Fruit fly (Drosophila melanogaster) whole organism, embryonic: ENCODE measurements around the gene Nprl3.

ENCODE experiments used
- CG11085 ChIP-seq: fragments of 200-800 bp; sonication (Bioruptor generic); IDR thresholded peaks from 2 replicates; pipeline ENCODE4 v1.3.6; 2022; ENCODE audit warnings: missing biosample characterization, missing genetic modification characterization
- CG11456 ChIP-seq: fragments of 200-800 bp; sonication (Bioruptor generic); IDR thresholded peaks from 3 replicates; pipeline ENCODE4 v1.3.6; 2022; ENCODE audit warnings: missing biosample characterization, missing genetic modification characterization
- CG11723 ChIP-seq: fragments of 200-800 bp; sonication (Bioruptor generic); optimal IDR thresholded peaks from 2 replicates; lab custom pipeline; 2017; ENCODE audit warnings: missing biosample characterization, mild to moderate bottlenecking, missing genetic modification characterization
- CG13296 ChIP-seq: fragments of 200-800 bp; sonication (Bioruptor generic); optimal IDR thresholded peaks from 3 replicates; lab custom pipeline; 2018; ENCODE audit warnings: missing biosample characterization, mild to moderate bottlenecking, missing genetic modification characterization
- CG13624 ChIP-seq: fragments of 200-800 bp; sonication (Bioruptor generic); optimal IDR thresholded peaks from 2 replicates; lab custom pipeline; 2016; ENCODE audit warnings: missing biosample characterization, missing genetic modification characterization
- CG14860 ChIP-seq: fragments of 200-800 bp; sonication (Bioruptor generic); IDR thresholded peaks from 3 replicates; pipeline ENCODE4 v1.3.6; 2022; ENCODE audit warnings: missing biosample characterization, missing genetic modification characterization; ENCODE audit not compliant: partially characterized antibody
- CG15514 ChIP-seq: fragments of 200-800 bp; sonication (Bioruptor generic); optimal IDR thresholded peaks from 3 replicates; lab custom pipeline; 2017; ENCODE audit warnings: missing biosample characterization, missing genetic modification characterization, mild to moderate bottlenecking, moderate library complexity, missing genetic modification reagents
- CG18764 ChIP-seq: fragments of 200-800 bp; sonication (Bioruptor generic); optimal IDR thresholded peaks from 3 replicates; lab custom pipeline; 2016; ENCODE audit warnings: missing biosample characterization, missing genetic modification characterization
- CG2120 ChIP-seq: fragments of 200-800 bp; sonication (Bioruptor generic); optimal IDR thresholded peaks from 3 replicates; lab custom pipeline; 2016; ENCODE audit warnings: missing biosample characterization, missing genetic modification characterization
- CG2199 ChIP-seq: fragments of 200-800 bp; sonication (Bioruptor generic); IDR thresholded peaks from 3 replicates; pipeline ENCODE4 v1.3.6; 2022; ENCODE audit warnings: missing biosample characterization, missing genetic modification characterization
- CG30403 ChIP-seq: fragments of 200-800 bp; sonication (Bioruptor generic); optimal IDR thresholded peaks from 3 replicates; lab custom pipeline; 2016; ENCODE audit warnings: missing biosample characterization, missing genetic modification characterization
- CG31388 ChIP-seq: fragments of 200-800 bp; sonication (Bioruptor generic); optimal IDR thresholded peaks from 2 replicates; lab custom pipeline; 2016; ENCODE audit warnings: missing biosample characterization, missing genetic modification characterization
- CG3163 ChIP-seq: fragments of 200-800 bp; sonication (Bioruptor generic); optimal IDR thresholded peaks from 3 replicates; lab custom pipeline; 2016; ENCODE audit warnings: missing biosample characterization, missing genetic modification characterization
- CG32767 ChIP-seq: fragments of 200-800 bp; sonication (Bioruptor generic); IDR thresholded peaks from 2 replicates; pipeline ENCODE4 v1.3.6; 2022; ENCODE audit warnings: missing biosample characterization, missing genetic modification characterization
- CG33557 ChIP-seq: fragments of 200-800 bp; sonication (Bioruptor generic); optimal IDR thresholded peaks from 2 replicates; lab custom pipeline; 2019; ENCODE audit warnings: missing biosample characterization, mild to moderate bottlenecking, missing genetic modification characterization, moderate library complexity
- CG3726 ChIP-seq: fragments of 200-800 bp; sonication (Bioruptor generic); IDR thresholded peaks from 3 replicates; pipeline ENCODE4, ENCODE4 v1.3.6; 2022; ENCODE audit warnings: missing biosample characterization, missing genetic modification characterization
- CG4424 ChIP-seq: fragments of 200-800 bp; sonication (Bioruptor generic); optimal IDR thresholded peaks from 3 replicates; lab custom pipeline; 2016; ENCODE audit warnings: missing biosample characterization, missing genetic modification characterization
- CG5180 ChIP-seq: fragments of 200-800 bp; sonication (Bioruptor generic); optimal IDR thresholded peaks from 3 replicates; lab custom pipeline; 2017; ENCODE audit warnings: missing biosample characterization, missing genetic modification characterization, mild to moderate bottlenecking, moderate library complexity, missing genetic modification reagents
- CG7556 ChIP-seq: fragments of 200-800 bp; sonication (Bioruptor generic); optimal IDR thresholded peaks from 2 replicates; lab custom pipeline; 2017; ENCODE audit warnings: missing biosample characterization, mild to moderate bottlenecking, missing genetic modification characterization
- CG9817 ChIP-seq: fragments of 200-800 bp; sonication (Bioruptor generic); optimal IDR thresholded peaks from 2 replicates; lab custom pipeline; 2018; ENCODE audit warnings: missing biosample characterization, mild to moderate bottlenecking, missing genetic modification characterization, moderate library complexity
- Fer1 ChIP-seq: fragments of 200-800 bp; sonication (Bioruptor generic); optimal IDR thresholded peaks from 2 replicates; lab custom pipeline; 2017; ENCODE audit warnings: missing biosample characterization, mild to moderate bottlenecking, missing genetic modification characterization
- Gug ChIP-seq: fragments of 200-800 bp; sonication (Bioruptor generic); IDR thresholded peaks from 4 replicates; pipeline ENCODE4 v1.3.6; 2022; ENCODE audit warnings: missing biosample characterization, missing genetic modification characterization
- HLH4C ChIP-seq: fragments of 200-800 bp; sonication (Bioruptor generic); IDR thresholded peaks from 3 replicates; pipeline ENCODE4 v1.3.6; 2022; ENCODE audit warnings: missing biosample characterization, missing genetic modification characterization; ENCODE audit not compliant: partially characterized antibody
- Lim3 ChIP-seq: fragments of 200-800 bp; sonication (Bioruptor generic); IDR thresholded peaks from 2 replicates; pipeline ENCODE4 v1.3.6; 2022; ENCODE audit warnings: missing biosample characterization, missing genetic modification characterization
- Neu2 ChIP-seq: fragments of 200-800 bp; sonication (Bioruptor generic); optimal IDR thresholded peaks from 3 replicates; lab custom pipeline; 2016; ENCODE audit warnings: missing biosample characterization, missing genetic modification characterization, borderline replicate concordance
- Oli ChIP-seq: fragments of 200-800 bp; sonication (Bioruptor generic); optimal IDR thresholded peaks from 2 replicates; lab custom pipeline; 2018; ENCODE audit warnings: missing biosample characterization, mild to moderate bottlenecking, missing genetic modification characterization, moderate library complexity
- Side ChIP-seq: fragments of 200-800 bp; sonication (Bioruptor generic); optimal IDR thresholded peaks from 2 replicates; lab custom pipeline; 2016; ENCODE audit warnings: missing biosample characterization, missing genetic modification characterization
- Xrp1 ChIP-seq: fragments of 200-800 bp; sonication (Bioruptor generic); IDR thresholded peaks from 2 replicates; pipeline ENCODE4 v1.3.6; 2022; ENCODE audit warnings: missing biosample characterization, missing genetic modification characterization
- YL-1 ChIP-seq: fragments of 200-800 bp; sonication (Bioruptor generic); optimal IDR thresholded peaks from 3 replicates; lab custom pipeline; 2017; ENCODE audit warnings: missing biosample characterization, mild to moderate bottlenecking, missing genetic modification characterization
- ac ChIP-seq: fragments of 200-800 bp; sonication (Bioruptor generic); optimal IDR thresholded peaks from 3 replicates; lab custom pipeline; 2017; ENCODE audit warnings: missing biosample characterization, mild to moderate bottlenecking, missing genetic modification characterization
- al ChIP-seq: fragments of 200-800 bp; sonication (Bioruptor generic); IDR thresholded peaks from 2 replicates; pipeline ENCODE4 v1.3.6; 2022; ENCODE audit warnings: missing biosample characterization, missing genetic modification characterization
- chif ChIP-seq, 2 experiments: fragments of 200-800 bp; sonication (Bioruptor generic); optimal IDR thresholded peaks; 3 replicates each; lab custom pipeline; 2016; ENCODE audit warnings: missing biosample characterization in 2 of 2, missing genetic modification characterization in 2 of 2
- cwo ChIP-seq: fragments of 200-800 bp; sonication (Bioruptor generic); optimal IDR thresholded peaks from 3 replicates; lab custom pipeline; 2017; ENCODE audit warnings: missing biosample characterization, missing genetic modification characterization, mild to moderate bottlenecking, moderate library complexity, missing genetic modification reagents
- hb ChIP-seq: fragments of 200-800 bp; sonication (Bioruptor generic); IDR thresholded peaks from 3 replicates; pipeline ENCODE4 v1.3.6; 2022; ENCODE audit warnings: missing biosample characterization, missing genetic modification characterization; ENCODE audit not compliant: partially characterized antibody
- jumu ChIP-seq: fragments of 200-800 bp; sonication (Bioruptor generic); optimal IDR thresholded peaks from 3 replicates; lab custom pipeline; 2016; ENCODE audit warnings: missing biosample characterization, missing genetic modification characterization
- ken ChIP-seq: fragments of 200-800 bp; sonication (Bioruptor generic); IDR thresholded peaks from 3 replicates; pipeline ENCODE4 v1.3.6; 2022; ENCODE audit warnings: missing biosample characterization, missing genetic modification characterization
- lab ChIP-seq: fragments of 200-800 bp; sonication (Bioruptor generic); optimal IDR thresholded peaks from 3 replicates; lab custom pipeline; 2017; ENCODE audit warnings: missing biosample characterization, missing genetic modification characterization, mild to moderate bottlenecking, moderate library complexity, missing genetic modification reagents
- lilli ChIP-seq: fragments of 200-800 bp; sonication (Bioruptor generic); optimal IDR thresholded peaks from 3 replicates; lab custom pipeline; 2016; ENCODE audit warnings: missing biosample characterization, missing genetic modification characterization
- nom ChIP-seq: fragments of 200-800 bp; sonication (Bioruptor generic); optimal IDR thresholded peaks from 2 replicates; lab custom pipeline; 2017; ENCODE audit warnings: missing biosample characterization, missing genetic modification characterization, mild to moderate bottlenecking, moderate library complexity, missing genetic modification reagents
- oc ChIP-seq: fragments of 200-800 bp; sonication (Bioruptor generic); optimal IDR thresholded peaks from 2 replicates; lab custom pipeline; 2018; ENCODE audit warnings: missing biosample characterization, mild to moderate bottlenecking, missing genetic modification characterization, moderate library complexity
- org-1 ChIP-seq: fragments of 200-800 bp; sonication (Bioruptor generic); optimal IDR thresholded peaks from 2 replicates; lab custom pipeline; 2017; ENCODE audit warnings: missing biosample characterization, missing genetic modification characterization
- otp ChIP-seq: fragments of 200-800 bp; sonication (Bioruptor generic); IDR thresholded peaks from 3 replicates; pipeline ENCODE4, ENCODE4 v1.3.6; 2022; ENCODE audit warnings: missing biosample characterization, missing genetic modification characterization
- pum ChIP-seq: fragments of 200-800 bp; sonication (Bioruptor generic); optimal IDR thresholded peaks from 2 replicates; lab custom pipeline; 2016; ENCODE audit warnings: missing biosample characterization, missing genetic modification characterization
- ranshi ChIP-seq: fragments of 200-800 bp; sonication (Bioruptor generic); IDR thresholded peaks from 2 replicates; pipeline ENCODE4 v1.3.6; 2022; ENCODE audit warnings: missing biosample characterization, missing genetic modification characterization
- tio ChIP-seq: fragments of 200-800 bp; sonication (Bioruptor generic); optimal IDR thresholded peaks from 2 replicates; lab custom pipeline; 2017; ENCODE audit warnings: missing biosample characterization, missing genetic modification characterization, inconsistent platforms
- unpg ChIP-seq: fragments of 200-800 bp; sonication (Bioruptor generic); optimal IDR thresholded peaks from 3 replicates; lab custom pipeline; 2018; ENCODE audit warnings: missing biosample characterization, mild to moderate bottlenecking, missing genetic modification characterization, moderate library complexity
- vnd ChIP-seq: fragments of 200-800 bp; sonication (Bioruptor generic); IDR thresholded peaks from 3 replicates; pipeline ENCODE4 v1.3.6; 2022; ENCODE audit warnings: missing biosample characterization, missing genetic modification characterization; ENCODE audit not compliant: partially characterized antibody
- z ChIP-seq: fragments of 200-800 bp; sonication (Bioruptor generic); IDR thresholded peaks from 3 replicates; pipeline ENCODE4 v1.3.6; 2022; ENCODE audit warnings: missing biosample characterization, missing genetic modification characterization
- zen2 ChIP-seq: fragments of 200-800 bp; sonication (Bioruptor generic); IDR thresholded peaks from 3 replicates; pipeline ENCODE4 v1.3.6; 2022; ENCODE audit warnings: missing biosample characterization, missing genetic modification characterization; ENCODE audit not compliant: partially characterized antibody

Gene Nprl3

DNA sequence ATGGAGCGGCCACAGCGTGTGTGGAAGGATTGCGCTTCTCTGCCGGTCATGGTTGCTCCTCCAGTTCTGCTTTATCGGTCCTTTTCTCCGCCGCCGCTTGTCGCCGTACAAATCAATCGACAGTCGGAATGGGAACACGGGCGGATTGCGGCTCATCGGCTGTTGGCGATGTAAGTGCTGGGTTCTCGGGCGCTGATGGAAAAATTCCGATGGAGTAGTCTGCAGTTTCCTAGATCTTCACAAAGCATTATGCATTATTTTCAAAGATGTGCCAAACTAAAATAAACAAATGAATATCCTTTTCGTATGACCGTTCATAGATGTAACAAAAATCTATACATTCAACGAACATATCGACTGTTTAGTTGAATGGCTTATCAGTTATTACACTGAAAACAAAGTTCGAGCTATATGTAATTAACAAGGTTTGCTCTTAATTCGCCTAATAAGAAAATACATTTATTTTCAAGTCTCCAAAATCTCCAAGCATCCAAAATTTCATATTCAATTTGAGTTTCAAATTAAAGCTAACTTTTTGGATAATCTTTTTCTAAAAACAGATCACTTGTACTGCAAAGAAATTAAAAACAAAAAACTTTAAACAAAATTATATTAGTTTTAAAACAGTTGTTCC lies 48.1 kb upstream of the Nprl3 start, which contains the start of gene Neurl4 (continued):
- TF ChIP-seq ac (no peak), tio (GFP tag; lab: Kevin White, UChicago) (no peak), Xrp1 (GFP tag; lab: Robert Waterston, UW) (no peak), CG2199 (GFP tag; lab: Robert Waterston, UW) (no peak), unpg (GFP tag; lab: Kevin White, UChicago) (no peak), CG15514 (GFP tag; lab: Kevin White, UChicago) (no peak), CG11723 (GFP tag; lab: Kevin White, UChicago) (no peak), CG18764 (no peak), Gug (GFP tag; lab: Robert Waterston, UW) (peak; percentile 46; the same call in 1 of the 4 replicates), CG7556 (GFP tag; lab: Kevin White, UChicago) (peak; percentile 32), al (GFP tag; lab: Robert Waterston, UW) (no peak), HLH4C (GFP tag; lab: Robert Waterston, UW) (no peak), oc (tag; lab: Kevin White, UChicago) (no peak), ranshi (GFP tag; lab: Robert Waterston, UW) (peak; percentile 62), z (GFP tag; lab: Robert Waterston, UW) (no peak), YL-1 (GFP tag; lab: Kevin White, UChicago) (peak; percentile 31), CG31388 (GFP tag; lab: Kevin White, UChicago) (no peak), nom (GFP tag; lab: Kevin White, UChicago) (no peak), CG9817 (tag; lab: Kevin White, UChicago) (peak; percentile 69), Fer1 (GFP tag; lab: Kevin White, UChicago) (no peak), vnd (GFP tag; lab: Robert Waterston, UW) (no peak), lilli (GFP tag; lab: Kevin White, UChicago) (peak; percentile 65), CG14860 (GFP tag; lab: Robert Waterston, UW) (no peak), pum (GFP tag; lab: Kevin White, UChicago) (peak; percentile 62), CG30403 (GFP tag; lab: Kevin White, UChicago) (peak; percentile 61), Side (peak; percentile 23), Lim3 (GFP tag; lab: Robert Waterston, UW) (no peak), otp (GFP tag; lab: Robert Waterston, UW) (peak; percentile 61; the same call in 2 of the 3 replicates), Neu2 (GFP tag; lab: Kevin White, UChicago) (no peak), CG3163 (GFP tag; lab: Kevin White, UChicago) (peak; percentile 13), CG2120 (GFP tag; lab: Kevin White, UChicago) (peak; percentile 84), CG11085 (GFP tag; lab: Robert Waterston, UW) (no peak), CG5180 (GFP tag; lab: Kevin White, UChicago) (no peak), Oli (peak; percentile 75), ken (GFP tag; lab: Robert Waterston, UW) (0 out of 3 replicates have a peak, but pooled peaks have one; percentile 39), org-1 (GFP tag; lab: Kevin White, UChicago) (no peak), zen2 (GFP tag; lab: Robert Waterston, UW) (no peak), cwo (GFP tag; lab: Kevin White, UChicago) (no peak), CG13624 (GFP tag; lab: Kevin White, UChicago) (peak; percentile 69), CG3726 (GFP tag; lab: Robert Waterston, UW) (no peak), hb (no peak), chif (GFP tag; optimal IDR thresholded peaks at IDR 0.05; lab: Kevin White, UChicago) (peak; percentile 10 to 74), lab (GFP tag; lab: Kevin White, UChicago) (no peak), jumu (GFP tag; lab: Kevin White, UChicago) (peak; percentile 55), CG4424 (GFP tag; lab: Kevin White, UChicago) (no peak), CG32767 (GFP tag; lab: Robert Waterston, UW) (peak; percentile 63; the same call in 1 of the 2 replicates), CG13296 (GFP tag; lab: Kevin White, UChicago) (no peak), CG11456 (peak; percentile 76; the same call in 2 of the 3 replicates), CG33557 (GFP tag; lab: Kevin White, UChicago) (peak; percentile 75)
